Fruit fly (Drosophila melanogaster): ENCODE measurements around the gene Jon99Fi.

The Jon99Fi gene

DNA sequence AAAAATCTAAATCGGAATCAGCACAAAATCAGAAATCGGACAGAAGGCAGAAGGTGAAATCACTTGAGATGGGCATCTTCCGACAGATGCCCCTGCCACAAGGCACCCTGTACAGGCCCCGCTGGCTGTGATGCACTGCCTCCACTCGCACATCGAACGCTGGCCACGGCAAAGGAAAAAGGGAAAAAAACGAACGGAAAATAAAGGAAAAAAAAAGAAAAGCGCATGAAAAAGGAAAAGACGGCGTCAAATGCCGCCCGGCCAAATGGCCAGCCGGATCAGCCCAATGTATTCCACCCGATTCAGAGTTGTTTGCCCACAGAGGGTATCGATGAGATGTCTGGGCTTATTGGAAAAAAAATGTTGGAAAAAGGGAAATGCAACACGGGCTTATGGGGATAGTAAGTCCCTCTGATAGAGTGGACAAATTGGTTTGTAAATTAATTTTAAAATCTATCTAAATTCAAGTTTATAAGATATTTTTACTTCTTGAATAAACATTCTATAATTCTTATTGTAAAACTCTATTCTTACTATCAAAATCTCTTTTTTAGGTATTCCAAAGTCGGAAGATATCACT is 42.5 kb downstream of the Jon99Fi start (continued):
- TF ChIP-seq CG11696 (GFP tag; IDR thresholded peaks at IDR 0.05) (no peak), sisA (GFP tag; IDR thresholded peaks at IDR 0.05) (no peak), dysf (GFP tag; IDR thresholded peaks at IDR 0.05) (no peak), H2.0 (GFP tag; IDR thresholded peaks at IDR 0.05) (no peak), CG7372 (GFP tag; IDR thresholded peaks at IDR 0.05) (no peak), crc (GFP tag; optimal IDR thresholded peaks at IDR 0.05) (no peak), lilli (GFP tag; optimal IDR thresholded peaks at IDR 0.05) (no peak), CG8924 (tag; optimal IDR thresholded peaks at IDR 0.05) (no peak), CG17568 (GFP tag; optimal IDR thresholded peaks at IDR 0.05) (no peak), sob (GFP tag; IDR thresholded peaks at IDR 0.05) (no peak), nom (GFP tag; optimal IDR thresholded peaks at IDR 0.05) (no peak), CG3407 (GFP tag; optimal IDR thresholded peaks at IDR 0.05) (no peak), tna (GFP tag; IDR thresholded peaks at IDR 0.05; ENCODE audit: partially characterized antibody) (no peak), HLH3B (GFP tag; IDR thresholded peaks at IDR 0.05) (no peak), HHEX (GFP tag; optimal IDR thresholded peaks at IDR 0.05) (no peak), Asciz (GFP tag; optimal IDR thresholded peaks at IDR 0.05) (no peak), bcd (GFP tag; optimal IDR thresholded peaks at IDR 0.05) (peak; percentile 5), Bteb2 (GFP tag; optimal IDR thresholded peaks at IDR 0.05) (no peak), CG17802 (tag; optimal IDR thresholded peaks at IDR 0.05) (no peak), CG14710 (tag; optimal IDR thresholded peaks at IDR 0.05) (peak; percentile 6), CG17385 (GFP tag; optimal IDR thresholded peaks at IDR 0.05) (no peak), CG2129 (GFP tag; IDR thresholded peaks at IDR 0.05; ENCODE audit: partially characterized antibody) (no peak), HLH4C (GFP tag; IDR thresholded peaks at IDR 0.05; ENCODE audit: partially characterized antibody) (no peak), sna (GFP tag; IDR thresholded peaks at IDR 0.05; ENCODE audit: partially characterized antibody) (no peak), cad (GFP tag; optimal IDR thresholded peaks at IDR 0.05) (no peak), en (GFP tag; optimal IDR thresholded peaks at IDR 0.05) (no peak), insv (GFP tag; optimal IDR thresholded peaks at IDR 0.05) (no peak), Adf1 (GFP tag; IDR thresholded peaks at IDR 0.05) (no peak), slou (GFP tag; optimal IDR thresholded peaks at IDR 0.05) (no peak), CG2116 (GFP tag; optimal IDR thresholded peaks at IDR 0.05) (no peak), NC2β (GFP tag; optimal IDR thresholded peaks at IDR 0.05) (no peak), gce (GFP tag; IDR thresholded peaks at IDR 0.05) (no peak)

DNA sequence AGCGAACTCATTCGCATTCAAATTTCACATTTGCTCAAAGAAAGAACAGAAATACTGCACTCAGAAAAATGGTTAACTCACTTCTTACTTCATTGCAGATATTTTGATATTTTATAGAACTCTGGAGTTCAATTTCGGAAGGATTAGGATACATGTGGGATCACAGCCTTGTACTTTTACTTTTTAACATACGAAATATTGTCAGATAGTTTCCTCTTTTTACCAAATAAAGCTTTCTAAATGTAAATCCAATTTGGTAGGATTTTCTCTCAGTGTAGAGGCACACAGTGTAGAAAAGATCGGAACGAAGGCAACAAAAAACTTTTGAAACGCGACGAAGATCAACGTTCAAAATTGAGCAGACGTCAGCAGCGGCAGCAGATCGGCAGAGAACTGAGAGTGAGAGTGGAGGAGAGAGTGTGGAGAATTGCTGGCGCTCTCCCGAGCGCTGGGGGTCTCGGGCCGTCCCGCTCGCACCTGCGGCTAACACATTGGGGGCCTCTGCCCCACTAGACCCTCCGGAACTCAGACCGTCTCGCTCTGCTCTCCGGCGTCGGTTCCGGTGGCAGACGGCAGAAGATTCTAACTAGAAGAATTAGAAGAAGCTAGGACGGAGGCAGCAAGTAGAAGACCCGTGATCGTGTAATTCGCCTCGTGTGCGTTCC is 43.4 kb downstream of the Jon99Fi start, which contains the start of gene tmod:
Gene tmod, plus strand, starts transcription at position 619 of the 665 bp plus-strand sequence.
- no peak for TF ChIP-seq pzg (GFP tag; optimal IDR thresholded peaks at IDR 0.05)
- TF ChIP-seq corto (GFP tag; optimal IDR thresholded peaks at IDR 0.05) = no peak
- no peak for TF ChIP-seq CG3163 (GFP tag; optimal IDR thresholded peaks at IDR 0.05)
- peak; percentile 9 for TF ChIP-seq cato (GFP tag; optimal IDR thresholded peaks at IDR 0.05; ENCODE audit: borderline replicate concordance)
- TF ChIP-seq sisA (GFP tag; IDR thresholded peaks at IDR 0.05) = 0 out of 2 replicates have a peak, but pooled peaks have one; percentile 42
- TF ChIP-seq bab2 (GFP tag; optimal IDR thresholded peaks at IDR 0.05) = no peak
- no peak for TF ChIP-seq h (optimal IDR thresholded peaks at IDR 0.05)
- no peak for TF ChIP-seq D (optimal IDR thresholded peaks at IDR 0.05)
- peak; percentile 38 for TF ChIP-seq D (GFP tag; optimal IDR thresholded peaks at IDR 0.05)
- peak; percentile 2 for TF ChIP-seq org-1 (GFP tag; optimal IDR thresholded peaks at IDR 0.05)
- TF ChIP-seq CG32532 (GFP tag; IDR thresholded peaks at IDR 0.05) = peak; percentile 70; the same call in 1 of the 2 replicates
- peak; percentile 32 for TF ChIP-seq Sry-β (GFP tag; optimal IDR thresholded peaks at IDR 0.05)
- TF ChIP-seq bbx (GFP tag; IDR thresholded peaks at IDR 0.05; ENCODE audit: partially characterized antibody) = peak; percentile 35; the same call in 1 of the 2 replicates
- TF ChIP-seq pnt (GFP tag; optimal IDR thresholded peaks at IDR 0.05) = peak; percentile 57
- TF ChIP-seq ems (GFP tag; optimal IDR thresholded peaks at IDR 0.05) = peak; percentile 13
- TF ChIP-seq crp (GFP tag; optimal IDR thresholded peaks at IDR 0.05) = no peak
- no peak for TF ChIP-seq Chrac-16 (GFP tag; optimal IDR thresholded peaks at IDR 0.05)
- TF ChIP-seq eve (GFP tag; optimal IDR thresholded peaks at IDR 0.05) = peak in 1 of 2 experiments; percentile 40
- TF ChIP-seq CG33213 (GFP tag; optimal IDR thresholded peaks at IDR 0.05) = peak; percentile 24
- TF ChIP-seq CG10267 (tag; optimal IDR thresholded peaks at IDR 0.05) = peak; percentile 42
